Worm (Caenorhabditis elegans) whole organism, L4 larva: ENCODE data around the gene fat-6.

Source experiments
- fos-1 ChIP-seq: fragments of 150-350 bp; optimal IDR thresholded peaks from 2 replicates; lab custom pipeline; 2014; ENCODE audit warnings: missing biosample characterization, missing genetic modification characterization
- lim-7 ChIP-seq: fragments of 200-800 bp; sonication (Bioruptor generic); IDR thresholded peaks from 2 replicates; pipeline ENCODE4 v1.3.6; 2022; ENCODE audit warnings: missing genetic modification characterization, missing compliant biosample characterization
- pqm-1 ChIP-seq: sonication (generic microtip); optimal IDR thresholded peaks from 2 replicates; lab custom pipeline; 2017; ENCODE audit warnings: missing biosample characterization, missing genetic modification characterization
- zip-2 ChIP-seq: fragments of 150-350 bp; optimal IDR thresholded peaks from 2 replicates; lab custom pipeline; 2014; ENCODE audit warnings: missing biosample characterization, missing genetic modification characterization

DNA sequence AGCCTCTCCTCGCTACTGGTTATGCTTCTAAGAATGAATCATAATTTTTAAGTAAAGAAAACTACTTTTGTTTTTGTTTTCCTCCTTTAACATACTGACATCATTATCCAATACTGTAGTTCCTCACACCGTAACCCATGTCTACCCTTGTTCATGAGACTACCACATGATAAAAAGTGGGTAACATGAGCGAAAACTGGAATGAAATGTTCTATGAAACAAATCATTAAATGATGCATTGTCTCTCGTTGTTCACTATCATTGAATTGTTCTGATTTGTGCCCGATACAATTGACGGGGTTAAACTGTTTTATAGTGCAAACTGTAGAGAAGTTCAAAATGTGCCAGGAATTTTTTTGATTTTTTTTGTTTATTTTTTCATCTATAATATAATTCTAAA is 17.8 kb downstream of the fat-6 start:
- TF ChIP-seq pqm-1 = peak; percentile 24
- TF ChIP-seq lim-7 (GFP tag; lab: Robert Waterston, UW) = no peak
- TF ChIP-seq fos-1 (tag; lab: Kevin White, UChicago) = no peak
- no peak for TF ChIP-seq zip-2 (tag; lab: Kevin White, UChicago)
